Fruit fly (Drosophila melanogaster) whole organism, embryonic: ENCODE measurements around the gene ldbr.

ENCODE experiments used
- Ada2b ChIP-seq: fragments of 200-800 bp; sonication (Bioruptor generic); IDR thresholded peaks from 2 replicates; pipeline ENCODE4 v1.3.6; 2022; ENCODE audit warnings: missing biosample characterization, missing genetic modification characterization
- Aef1 ChIP-seq: fragments of 200-800 bp; sonication (Bioruptor generic); IDR thresholded peaks from 3 replicates; pipeline ENCODE4 v1.3.6; 2022; ENCODE audit warnings: missing biosample characterization, missing genetic modification characterization
- CG10147 ChIP-seq: fragments of 200-800 bp; sonication (Bioruptor generic); optimal IDR thresholded peaks from 2 replicates; lab custom pipeline; 2019; ENCODE audit warnings: missing biosample characterization, mild to moderate bottlenecking, missing genetic modification characterization, moderate library complexity
- CG11696 ChIP-seq: fragments of 200-800 bp; sonication (Bioruptor generic); IDR thresholded peaks from 2 replicates; pipeline ENCODE4 v1.3.6; 2022; ENCODE audit warnings: missing biosample characterization, missing genetic modification characterization
- CG12104 ChIP-seq: fragments of 200-800 bp; sonication (Bioruptor generic); optimal IDR thresholded peaks from 3 replicates; lab custom pipeline; 2016; ENCODE audit warnings: missing biosample characterization, missing genetic modification characterization
- CG12236 ChIP-seq: fragments of 200-800 bp; sonication (Bioruptor generic); optimal IDR thresholded peaks from 2 replicates; lab custom pipeline; 2016; ENCODE audit warnings: missing biosample characterization, missing genetic modification characterization
- CG12299 ChIP-seq: fragments of 200-800 bp; sonication (Bioruptor generic); optimal IDR thresholded peaks from 2 replicates; lab custom pipeline; 2018; ENCODE audit warnings: missing biosample characterization, mild to moderate bottlenecking, missing genetic modification characterization
- CG12659 ChIP-seq: fragments of 200-800 bp; sonication (Bioruptor generic); optimal IDR thresholded peaks from 3 replicates; lab custom pipeline; 2017; ENCODE audit warnings: mild to moderate bottlenecking, missing biosample characterization, missing genetic modification reagents, missing genetic modification characterization
- CG15073 ChIP-seq: fragments of 200-800 bp; sonication (Bioruptor generic); optimal IDR thresholded peaks from 2 replicates; lab custom pipeline; 2016; ENCODE audit warnings: missing biosample characterization, missing genetic modification characterization
- CG15601 ChIP-seq: fragments of 200-800 bp; sonication (Bioruptor generic); optimal IDR thresholded peaks from 3 replicates; lab custom pipeline; 2019; ENCODE audit warnings: missing biosample characterization, mild to moderate bottlenecking, missing genetic modification characterization, moderate library complexity
- CG1602 ChIP-seq: fragments of 200-800 bp; sonication (Bioruptor generic); optimal IDR thresholded peaks from 3 replicates; lab custom pipeline; 2016; ENCODE audit warnings: missing biosample characterization, missing genetic modification characterization
- CG18619 ChIP-seq: fragments of 200-800 bp; sonication (Bioruptor generic); optimal IDR thresholded peaks from 3 replicates; lab custom pipeline; 2017; ENCODE audit warnings: missing biosample characterization, mild to moderate bottlenecking, missing genetic modification characterization
- CG2199 ChIP-seq: fragments of 200-800 bp; sonication (Bioruptor generic); IDR thresholded peaks from 3 replicates; pipeline ENCODE4 v1.3.6; 2022; ENCODE audit warnings: missing biosample characterization, missing genetic modification characterization
- CG32772 ChIP-seq: fragments of 200-800 bp; sonication (Bioruptor generic); IDR thresholded peaks from 2 replicates; pipeline ENCODE4 v1.3.6; 2022; ENCODE audit warnings: missing biosample characterization, missing genetic modification characterization
- CG4730 ChIP-seq: fragments of 200-800 bp; sonication (Bioruptor generic); IDR thresholded peaks from 2 replicates; pipeline ENCODE4 v1.3.6; 2022; ENCODE audit warnings: missing biosample characterization, missing genetic modification characterization
- CG4820 ChIP-seq: fragments of 200-800 bp; sonication (Bioruptor generic); optimal IDR thresholded peaks from 3 replicates; lab custom pipeline; 2016; ENCODE audit warnings: missing biosample characterization, missing genetic modification characterization
- CG5953 ChIP-seq: fragments of 200-800 bp; sonication (Bioruptor generic); IDR thresholded peaks from 2 replicates; pipeline ENCODE4 v1.3.6; 2022; ENCODE audit warnings: missing biosample characterization, missing genetic modification characterization
- CG6765 ChIP-seq: fragments of 200-800 bp; sonication (Bioruptor generic); optimal IDR thresholded peaks from 3 replicates; lab custom pipeline; 2017; ENCODE audit warnings: missing biosample characterization, mild to moderate bottlenecking, missing genetic modification characterization
- CG6791 ChIP-seq: fragments of 200-800 bp; sonication (Bioruptor generic); IDR thresholded peaks from 3 replicates; pipeline ENCODE4 v1.3.6; 2022; ENCODE audit warnings: missing biosample characterization, missing genetic modification characterization; ENCODE audit not compliant: partially characterized antibody
- CG7839 ChIP-seq: fragments of 200-800 bp; sonication (Bioruptor generic); optimal IDR thresholded peaks from 3 replicates; lab custom pipeline; 2018; ENCODE audit warnings: missing biosample characterization, mild to moderate bottlenecking, missing genetic modification characterization, moderate library complexity
- CG8281 ChIP-seq: fragments of 200-800 bp; sonication (Bioruptor generic); optimal IDR thresholded peaks from 2 replicates; lab custom pipeline; 2018; ENCODE audit warnings: missing biosample characterization, mild to moderate bottlenecking, missing genetic modification characterization, moderate library complexity
- Dip3 ChIP-seq: fragments of 200-800 bp; sonication (Bioruptor generic); optimal IDR thresholded peaks from 3 replicates; lab custom pipeline; 2016; ENCODE audit warnings: missing biosample characterization, missing genetic modification characterization
- Dll ChIP-seq: fragments of 200-800 bp; sonication (Bioruptor generic); IDR thresholded peaks from 4 replicates; pipeline ENCODE4 v1.3.6; 2022; ENCODE audit warnings: missing biosample characterization, missing genetic modification characterization; ENCODE audit not compliant: partially characterized antibody
- Doc3 ChIP-seq: fragments of 200-800 bp; sonication (Bioruptor generic); IDR thresholded peaks from 3 replicates; pipeline ENCODE4 v1.3.6; 2022; ENCODE audit warnings: missing biosample characterization, missing genetic modification characterization; ENCODE audit not compliant: partially characterized antibody
- Dref ChIP-seq: fragments of 200-800 bp; sonication (Bioruptor generic); IDR thresholded peaks from 2 replicates; pipeline ENCODE4 v1.3.6; 2022; ENCODE audit warnings: missing biosample characterization, missing genetic modification characterization
- Fer3 ChIP-seq: fragments of 200-800 bp; sonication (Bioruptor generic); optimal IDR thresholded peaks from 2 replicates; lab custom pipeline; 2018; ENCODE audit warnings: missing biosample characterization, mild to moderate bottlenecking, missing genetic modification characterization, moderate library complexity
- Mad ChIP-seq: fragments of 200-800 bp; sonication (Bioruptor generic); optimal IDR thresholded peaks from 2 replicates; lab custom pipeline; 2016; ENCODE audit warnings: missing biosample characterization, missing genetic modification characterization
- Med ChIP-seq: fragments of 200-800 bp; sonication (Bioruptor generic); peaks from one replicate; lab custom pipeline; 2016; ENCODE audit warnings: missing biosample characterization, missing genetic modification characterization, mild to moderate bottlenecking, inconsistent platforms, moderate library complexity
- NC2β ChIP-seq: fragments of 200-800 bp; sonication (Bioruptor generic); optimal IDR thresholded peaks from 2 replicates; lab custom pipeline; 2016; ENCODE audit warnings: missing biosample characterization, missing genetic modification characterization
- PHDP ChIP-seq: fragments of 200-800 bp; sonication (Bioruptor generic); optimal IDR thresholded peaks from 3 replicates; lab custom pipeline; 2018; ENCODE audit warnings: missing biosample characterization, mild to moderate bottlenecking, missing genetic modification characterization, moderate library complexity
- Ravus ChIP-seq: fragments of 200-800 bp; sonication (Bioruptor generic); IDR thresholded peaks from 2 replicates; pipeline ENCODE4 v1.3.6; 2022; ENCODE audit warnings: missing biosample characterization, missing genetic modification characterization
- cato ChIP-seq: fragments of 200-800 bp; sonication (Bioruptor generic); optimal IDR thresholded peaks from 2 replicates; lab custom pipeline; 2016; ENCODE audit warnings: missing biosample characterization, missing genetic modification characterization, borderline replicate concordance
- caup ChIP-seq: fragments of 200-800 bp; sonication (Bioruptor generic); optimal IDR thresholded peaks from 3 replicates; lab custom pipeline; 2017; ENCODE audit warnings: missing biosample characterization, mild to moderate bottlenecking, missing genetic modification characterization, moderate library complexity; ENCODE audit not compliant: severe bottlenecking
- chm ChIP-seq: fragments of 200-800 bp; sonication (Bioruptor generic); IDR thresholded peaks from 2 replicates; pipeline ENCODE4 v1.3.6; 2022; ENCODE audit warnings: missing biosample characterization, missing genetic modification characterization
- crc ChIP-seq: fragments of 200-800 bp; sonication (Bioruptor generic); optimal IDR thresholded peaks from 2 replicates; lab custom pipeline; 2016; ENCODE audit warnings: missing biosample characterization, missing genetic modification characterization
- dmrt99B ChIP-seq: fragments of 200-800 bp; sonication (Bioruptor generic); optimal IDR thresholded peaks from 2 replicates; lab custom pipeline; 2018; ENCODE audit warnings: missing biosample characterization, mild to moderate bottlenecking, missing genetic modification characterization, moderate library complexity
- dpn ChIP-seq, 2 experiments: fragments of 200-800 bp; sonication (Bioruptor generic); optimal IDR thresholded peaks; 3 replicates each; lab custom pipeline; 2016; ENCODE audit warnings: missing biosample characterization in 2 of 2, missing genetic modification characterization in 2 of 2
- fd102C ChIP-seq: fragments of 200-800 bp; sonication (Bioruptor generic); optimal IDR thresholded peaks from 2 replicates; lab custom pipeline; 2018; ENCODE audit warnings: missing biosample characterization, mild to moderate bottlenecking, missing genetic modification characterization, moderate library complexity
- gem ChIP-seq: fragments of 200-800 bp; sonication (Bioruptor generic); optimal IDR thresholded peaks from 2 replicates; lab custom pipeline; 2019; ENCODE audit warnings: missing biosample characterization, mild to moderate bottlenecking, missing genetic modification characterization, moderate library complexity
- gfzf ChIP-seq: fragments of 200-800 bp; sonication (Bioruptor generic); optimal IDR thresholded peaks from 2 replicates; lab custom pipeline; 2016; ENCODE audit warnings: missing biosample characterization, mild to moderate bottlenecking, missing genetic modification characterization, moderate library complexity
- hb ChIP-seq: fragments of 200-800 bp; sonication (Bioruptor generic); IDR thresholded peaks from 3 replicates; pipeline ENCODE4 v1.3.6; 2022; ENCODE audit warnings: missing biosample characterization, missing genetic modification characterization; ENCODE audit not compliant: partially characterized antibody
- kay ChIP-seq: fragments of 200-800 bp; sonication (Bioruptor generic); optimal IDR thresholded peaks from 2 replicates; lab custom pipeline; 2016; ENCODE audit warnings: missing biosample characterization, missing genetic modification characterization
- nerfin-1 ChIP-seq: fragments of 200-800 bp; sonication (Bioruptor generic); optimal IDR thresholded peaks from 3 replicates; lab custom pipeline; 2019; ENCODE audit warnings: missing biosample characterization, mild to moderate bottlenecking, missing genetic modification characterization, moderate library complexity
- p53 ChIP-seq: fragments of 200-800 bp; sonication (Bioruptor generic); optimal IDR thresholded peaks from 2 replicates; lab custom pipeline; 2016; ENCODE audit warnings: missing biosample characterization, missing genetic modification characterization
- pb ChIP-seq: fragments of 200-800 bp; sonication (Bioruptor generic); optimal IDR thresholded peaks from 3 replicates; lab custom pipeline; 2016; ENCODE audit warnings: missing biosample characterization, missing genetic modification characterization
- pfk ChIP-seq: fragments of 200-800 bp; sonication (Bioruptor generic); optimal IDR thresholded peaks from 2 replicates; lab custom pipeline; 2018; ENCODE audit warnings: missing biosample characterization, mild to moderate bottlenecking, missing genetic modification characterization, moderate library complexity
- pho ChIP-seq: fragments of 200-800 bp; sonication (Bioruptor generic); optimal IDR thresholded peaks from 2 replicates; lab custom pipeline; 2016; ENCODE audit warnings: missing biosample characterization, missing genetic modification characterization
- pum ChIP-seq: fragments of 200-800 bp; sonication (Bioruptor generic); optimal IDR thresholded peaks from 2 replicates; lab custom pipeline; 2016; ENCODE audit warnings: missing biosample characterization, missing genetic modification characterization
- schlank ChIP-seq: fragments of 200-800 bp; sonication (Bioruptor generic); optimal IDR thresholded peaks from 2 replicates; lab custom pipeline; 2018; ENCODE audit warnings: missing biosample characterization, mild to moderate bottlenecking, missing genetic modification characterization
- sim ChIP-seq: fragments of 200-800 bp; sonication (Bioruptor generic); IDR thresholded peaks from 2 replicates; pipeline ENCODE4 v1.3.6; 2022; ENCODE audit warnings: missing biosample characterization, missing genetic modification characterization
- sob ChIP-seq: fragments of 200-800 bp; sonication (Bioruptor generic); IDR thresholded peaks from 2 replicates; pipeline ENCODE4 v1.3.6; 2022; ENCODE audit warnings: missing biosample characterization, missing genetic modification characterization

The ldbr gene

dm6 chr3L:8110171-8110570 is 11.5 kb upstream of the ldbr start, which contains the start of gene Nulp1 (continued):
- peak; percentile 70 for TF ChIP-seq CG32772 (GFP tag; lab: Robert Waterston, UW)
- peak; percentile 42 for TF ChIP-seq Dref (GFP tag; lab: Robert Waterston, UW)
- TF ChIP-seq CG8281 (tag; lab: Kevin White, UChicago), result no peak
- TF ChIP-seq CG18619 (GFP tag; lab: Kevin White, UChicago), result no peak
- no peak for TF ChIP-seq Dll (GFP tag; lab: Robert Waterston, UW)
- no peak for TF ChIP-seq sim
- TF ChIP-seq Aef1 (GFP tag; lab: Robert Waterston, UW), result no peak
- TF ChIP-seq NC2β (GFP tag; lab: Kevin White, UChicago), result no peak
- peak; percentile 89 for TF ChIP-seq Med (GFP tag; lab: Kevin White, UChicago)
- TF ChIP-seq CG6765, result no peak
- no peak for TF ChIP-seq CG1602 (GFP tag; lab: Kevin White, UChicago)
- TF ChIP-seq Dip3, result peak; percentile 25
- no peak for TF ChIP-seq gem
- no peak for TF ChIP-seq CG12236 (GFP tag; lab: Kevin White, UChicago)
- TF ChIP-seq CG12299, result no peak
- no peak for TF ChIP-seq kay (GFP tag; lab: Kevin White, UChicago)
- no peak for TF ChIP-seq CG15601 (tag; lab: Kevin White, UChicago)
- TF ChIP-seq Ada2b (GFP tag; lab: Robert Waterston, UW), result no peak
- TF ChIP-seq CG10147, result no peak
- TF ChIP-seq CG11696 (GFP tag; lab: Robert Waterston, UW), result no peak
- peak; percentile 50 for TF ChIP-seq CG12659 (GFP tag; lab: Kevin White, UChicago)
- no peak for TF ChIP-seq schlank (tag; lab: Kevin White, UChicago)
- TF ChIP-seq CG6791 (GFP tag; lab: Robert Waterston, UW), result no peak
- no peak for TF ChIP-seq cato (GFP tag; lab: Kevin White, UChicago)
- TF ChIP-seq crc (GFP tag; lab: Kevin White, UChicago), result no peak
- no peak for TF ChIP-seq dmrt99B (tag; lab: Kevin White, UChicago)
- TF ChIP-seq pb (GFP tag; lab: Kevin White, UChicago), result no peak
- no peak for TF ChIP-seq Fer3
- TF ChIP-seq pho (GFP tag; lab: Kevin White, UChicago), result no peak
- no peak for TF ChIP-seq Ravus
- no peak for TF ChIP-seq Mad (GFP tag; lab: Kevin White, UChicago)
- no peak for TF ChIP-seq chm (GFP tag; lab: Robert Waterston, UW)
- TF ChIP-seq PHDP (tag; lab: Kevin White, UChicago), result no peak
- TF ChIP-seq pfk (GFP tag; lab: Kevin White, UChicago), result no peak
- TF ChIP-seq fd102C (GFP tag; lab: Kevin White, UChicago), result no peak
- TF ChIP-seq CG4820 (GFP tag; lab: Kevin White, UChicago), result no peak
- TF ChIP-seq p53 (GFP tag; lab: Kevin White, UChicago), result no peak
- peak; percentile 1 to 42 for TF ChIP-seq dpn (GFP tag; optimal IDR thresholded peaks at IDR 0.05; lab: Kevin White, UChicago)
- TF ChIP-seq sob (GFP tag; lab: Robert Waterston, UW), result peak; percentile 41
- TF ChIP-seq Doc3 (GFP tag; lab: Robert Waterston, UW), result no peak
- TF ChIP-seq nerfin-1 (tag; lab: Kevin White, UChicago), result no peak
- TF ChIP-seq CG5953 (GFP tag; lab: Robert Waterston, UW), result no peak
- TF ChIP-seq caup, result no peak
- TF ChIP-seq CG4730 (GFP tag; lab: Robert Waterston, UW), result no peak
- no peak for TF ChIP-seq pum (GFP tag; lab: Kevin White, UChicago)
- TF ChIP-seq CG7839, result no peak
- no peak for TF ChIP-seq CG12104
- TF ChIP-seq gfzf, result peak; percentile 18
- no peak for TF ChIP-seq hb
- no peak for TF ChIP-seq CG15073 (GFP tag; lab: Kevin White, UChicago)
- no peak for TF ChIP-seq CG2199 (GFP tag; lab: Robert Waterston, UW)
